Worm (Caenorhabditis elegans) whole organism, young adult: ENCODE data around the gene ugt-60.
A peak's percentile ranks its signal among the peaks of the same experiment; 100 is the strongest.

Experiments used
- B0019.2 ChIP-seq: fragments of 200-800 bp; sonication (Bioruptor generic); conservative IDR thresholded peaks from 2 replicates; pipeline ENCODE4 v1.3.6; 2022; ENCODE audit warnings: missing genetic modification reagents, missing genetic modification characterization, missing compliant biosample characterization
- B0261.1 ChIP-seq: sonication (generic microtip); optimal IDR thresholded peaks from 2 replicates; lab custom pipeline; 2016; ENCODE audit warnings: mild to moderate bottlenecking, missing genetic modification characterization, moderate library complexity, missing compliant biosample characterization
- B0336.3 ChIP-seq: fragments of 200-800 bp; sonication (Bioruptor generic); IDR thresholded peaks from 2 replicates; pipeline ENCODE4 v1.3.6; 2022; ENCODE audit warnings: missing genetic modification characterization, missing compliant biosample characterization
- C17E4.6 ChIP-seq: fragments of 200-800 bp; sonication (Bioruptor generic); IDR thresholded peaks from 2 replicates; pipeline ENCODE4 v1.3.6; 2022; ENCODE audit warnings: missing genetic modification reagents, missing genetic modification characterization, missing compliant biosample characterization
- D2030.7 ChIP-seq: fragments of 200-800 bp; sonication (Bioruptor generic); IDR thresholded peaks from 2 replicates; pipeline ENCODE4 v1.3.6; 2022; ENCODE audit warnings: missing genetic modification reagents, missing genetic modification characterization, missing compliant biosample characterization
- F10E7.11 ChIP-seq: sonication (generic microtip); optimal IDR thresholded peaks from 2 replicates; lab custom pipeline; 2017; ENCODE audit warnings: mild to moderate bottlenecking, missing genetic modification characterization, moderate library complexity, missing compliant biosample characterization
- F49E8.2 ChIP-seq: sonication (generic microtip); optimal IDR thresholded peaks from 3 replicates; lab custom pipeline; 2017; ENCODE audit warnings: missing genetic modification characterization, mild to moderate bottlenecking, missing compliant biosample characterization, antibody characterized with exemption, moderate library complexity; ENCODE audit not compliant: insufficient read depth
- F52B5.7 ChIP-seq: sonication (generic microtip); optimal IDR thresholded peaks from 2 replicates; lab custom pipeline; 2016; ENCODE audit warnings: mild to moderate bottlenecking, missing genetic modification characterization, missing compliant biosample characterization
- T07F8.4 ChIP-seq: sonication (generic microtip); optimal IDR thresholded peaks from 2 replicates; lab custom pipeline; 2016; ENCODE audit warnings: mild to moderate bottlenecking, missing genetic modification characterization, moderate library complexity, missing compliant biosample characterization
- Y56A3A.18 ChIP-seq: fragments of 200-800 bp; sonication (Bioruptor generic); IDR thresholded peaks from 2 replicates; pipeline ENCODE4 v1.3.6; 2022; ENCODE audit warnings: missing genetic modification reagents, missing genetic modification characterization, missing compliant biosample characterization
- Y79H2A.3 ChIP-seq: fragments of 200-800 bp; sonication (Bioruptor generic); conservative IDR thresholded peaks from 2 replicates; pipeline ENCODE4 v1.3.6; 2022; ENCODE audit warnings: missing genetic modification reagents, missing genetic modification characterization, missing compliant biosample characterization
- ZK185.1 ChIP-seq: sonication (generic microtip); optimal IDR thresholded peaks from 2 replicates; lab custom pipeline; 2016; ENCODE audit warnings: mild to moderate bottlenecking, missing genetic modification characterization, missing compliant biosample characterization; ENCODE audit not compliant: poor library complexity, severe bottlenecking
- atf-7 ChIP-seq: sonication (generic microtip); optimal IDR thresholded peaks from 2 replicates; lab custom pipeline; 2017; ENCODE audit warnings: mild to moderate bottlenecking, missing genetic modification characterization, missing compliant biosample characterization
- athp-1 ChIP-seq: sonication (generic microtip); optimal IDR thresholded peaks from 2 replicates; lab custom pipeline; 2017; ENCODE audit warnings: mild to moderate bottlenecking, missing genetic modification characterization, missing compliant biosample characterization
- attf-5 ChIP-seq: fragments of 200-800 bp; sonication (Bioruptor generic); optimal IDR thresholded peaks from 2 replicates; lab custom pipeline; 2018; ENCODE audit warnings: mild to moderate bottlenecking, missing genetic modification characterization, missing compliant biosample characterization
- attf-6 ChIP-seq: fragments of 200-800 bp; sonication (Bioruptor generic); IDR thresholded peaks from 2 replicates; pipeline ENCODE4 v1.3.6; 2022; ENCODE audit warnings: missing genetic modification reagents, missing genetic modification characterization, missing compliant biosample characterization
- ccch-3 ChIP-seq: fragments of 200-800 bp; sonication (Bioruptor generic); optimal IDR thresholded peaks from 2 replicates; lab custom pipeline; 2018; ENCODE audit warnings: mild to moderate bottlenecking, missing genetic modification characterization, missing compliant biosample characterization
- cebp-2 ChIP-seq: fragments of 200-800 bp; sonication (Bioruptor generic); IDR thresholded peaks from 2 replicates; pipeline ENCODE4 v1.3.6; 2022; ENCODE audit warnings: missing genetic modification characterization, missing compliant biosample characterization
- dpff-1 ChIP-seq: sonication (generic microtip); optimal IDR thresholded peaks from 2 replicates; lab custom pipeline; 2017; ENCODE audit warnings: mild to moderate bottlenecking, missing genetic modification characterization, missing compliant biosample characterization
- egl-18 ChIP-seq: fragments of 200-800 bp; sonication (Bioruptor generic); IDR thresholded peaks from 2 replicates; pipeline ENCODE4 v1.3.6; 2022; ENCODE audit warnings: missing genetic modification reagents, missing genetic modification characterization, missing compliant biosample characterization
- ets-4 ChIP-seq: fragments of 200-800 bp; sonication (Bioruptor generic); optimal IDR thresholded peaks from 2 replicates; lab custom pipeline; 2018; ENCODE audit warnings: mild to moderate bottlenecking, missing genetic modification characterization, missing compliant biosample characterization
- hlh-12 ChIP-seq: sonication (generic microtip); optimal IDR thresholded peaks from 2 replicates; lab custom pipeline; 2016; ENCODE audit warnings: missing genetic modification characterization, missing compliant biosample characterization
- hlh-26 ChIP-seq: fragments of 200-800 bp; sonication (Bioruptor generic); conservative IDR thresholded peaks from 2 replicates; pipeline ENCODE4 v1.3.6; 2022; ENCODE audit warnings: missing genetic modification reagents, missing genetic modification characterization, missing compliant biosample characterization
- hmg-1.2 ChIP-seq: fragments of 200-800 bp; sonication (Bioruptor generic); IDR thresholded peaks from 2 replicates; pipeline ENCODE4 v1.3.6; 2022; ENCODE audit warnings: missing genetic modification reagents, missing genetic modification characterization, missing compliant biosample characterization
- hrde-1 ChIP-seq: sonication (generic microtip); optimal IDR thresholded peaks from 2 replicates; lab custom pipeline; 2016; ENCODE audit warnings: missing genetic modification characterization, mild to moderate bottlenecking, missing compliant biosample characterization, moderate library complexity, missing genotype, missing genetic modification reagents, borderline replicate concordance
- lag-1 ChIP-seq: fragments of 200-800 bp; sonication (Bioruptor generic); IDR thresholded peaks from 2 replicates; pipeline ENCODE4 v1.3.6; 2022; ENCODE audit warnings: missing genetic modification reagents, missing genetic modification characterization, missing compliant biosample characterization
- lin-26 ChIP-seq: fragments of 200-800 bp; sonication (Bioruptor generic); IDR thresholded peaks from 2 replicates; pipeline ENCODE4 v1.3.6; 2022; ENCODE audit warnings: missing genetic modification reagents, missing genetic modification characterization, missing compliant biosample characterization
- lin-40 ChIP-seq: sonication (generic microtip); optimal IDR thresholded peaks from 2 replicates; lab custom pipeline; 2016; ENCODE audit warnings: missing genetic modification characterization, mild to moderate bottlenecking, missing compliant biosample characterization, missing genotype, missing genetic modification reagents
- lsl-1 ChIP-seq: fragments of 200-800 bp; sonication (Bioruptor generic); optimal IDR thresholded peaks from 2 replicates; lab custom pipeline; 2018; ENCODE audit warnings: mild to moderate bottlenecking, missing genetic modification characterization, moderate library complexity, missing compliant biosample characterization
- madf-3 ChIP-seq: fragments of 200-800 bp; sonication (Bioruptor generic); IDR thresholded peaks from 2 replicates; pipeline ENCODE4 v1.3.6; 2022; ENCODE audit warnings: missing genetic modification reagents, missing genetic modification characterization, missing compliant biosample characterization
- madf-8 ChIP-seq: fragments of 200-800 bp; sonication (Bioruptor generic); conservative IDR thresholded peaks from 2 replicates; pipeline ENCODE4 v1.3.6; 2022; ENCODE audit warnings: missing genetic modification reagents, missing genetic modification characterization, missing compliant biosample characterization
- mcd-1 ChIP-seq: fragments of 200-800 bp; sonication (Bioruptor generic); IDR thresholded peaks from 2 replicates; pipeline ENCODE4 v1.3.6; 2022; ENCODE audit warnings: missing genetic modification reagents, missing genetic modification characterization, missing compliant biosample characterization
- mel-28 ChIP-seq: sonication (generic microtip); optimal IDR thresholded peaks from 2 replicates; lab custom pipeline; 2016; ENCODE audit warnings: borderline replicate concordance, mild to moderate bottlenecking, missing genetic modification characterization, missing compliant biosample characterization
- mxl-1 ChIP-seq: sonication (generic microtip); optimal IDR thresholded peaks from 2 replicates; lab custom pipeline; 2016; ENCODE audit warnings: missing genetic modification characterization, missing compliant biosample characterization
- nfya-2 ChIP-seq: fragments of 200-800 bp; sonication (Bioruptor generic); IDR thresholded peaks from 2 replicates; pipeline ENCODE4 v1.3.6; 2022; ENCODE audit warnings: missing genetic modification reagents, missing genetic modification characterization, missing compliant biosample characterization
- nhr-179 ChIP-seq: sonication (generic microtip); optimal IDR thresholded peaks from 2 replicates; lab custom pipeline; 2016; ENCODE audit warnings: mild to moderate bottlenecking, missing genetic modification characterization, missing compliant biosample characterization
- nhr-80 ChIP-seq: sonication (generic microtip); optimal IDR thresholded peaks from 2 replicates; lab custom pipeline; 2016; ENCODE audit warnings: missing genetic modification characterization, missing compliant biosample characterization
- nhr-90 ChIP-seq: sonication (generic microtip); optimal IDR thresholded peaks from 2 replicates; lab custom pipeline; 2016; ENCODE audit warnings: missing genotype, mild to moderate bottlenecking, missing genetic modification characterization, missing compliant biosample characterization
- rpc-1 ChIP-seq, 2 experiments: fragments of 150-350 bp in 1 of 2; sonication (generic microtip) in 1 of 2; optimal IDR thresholded peaks; 2 replicates each; lab custom pipeline; 2014 to 2018; ENCODE audit warnings: missing biosample characterization in 1 of 2, missing genetic modification characterization in 1 of 2, missing genetic modification reagents in 1 of 2, missing genotype in 1 of 2
- snpc-1.1 ChIP-seq: sonication (generic microtip); optimal IDR thresholded peaks from 2 replicates; lab custom pipeline; 2017; ENCODE audit warnings: missing genetic modification characterization, mild to moderate bottlenecking, missing compliant biosample characterization, antibody characterized with exemption, moderate library complexity, missing genotype, missing genetic modification reagents; ENCODE audit not compliant: insufficient read depth
- snpc-3.4 ChIP-seq: sonication (generic microtip); optimal IDR thresholded peaks from 2 replicates; lab custom pipeline; 2017; ENCODE audit warnings: missing genetic modification characterization, mild to moderate bottlenecking, missing compliant biosample characterization, antibody characterized with exemption, moderate library complexity, missing genotype, missing genetic modification reagents
- somi-1 ChIP-seq: fragments of 200-800 bp; sonication (Bioruptor generic); optimal IDR thresholded peaks from 2 replicates; lab custom pipeline; 2018; ENCODE audit warnings: mild to moderate bottlenecking, missing genetic modification characterization, missing compliant biosample characterization
- sptf-2 ChIP-seq: fragments of 200-800 bp; sonication (Bioruptor generic); optimal IDR thresholded peaks from 2 replicates; lab custom pipeline; 2018; ENCODE audit warnings: mild to moderate bottlenecking, missing genetic modification characterization, missing compliant biosample characterization
- tbp1 ChIP-seq: fragments of 200-800 bp; sonication (Bioruptor generic); optimal IDR thresholded peaks from 2 replicates; lab custom pipeline; 2018; ENCODE audit warnings: mild to moderate bottlenecking, missing genetic modification characterization, missing compliant biosample characterization
- tlf-1 ChIP-seq: fragments of 200-800 bp; sonication (Bioruptor generic); optimal IDR thresholded peaks from 2 replicates; lab custom pipeline; 2018; ENCODE audit warnings: mild to moderate bottlenecking, missing genetic modification characterization, missing compliant biosample characterization
- unc-130 ChIP-seq: sonication (generic microtip); optimal IDR thresholded peaks from 2 replicates; lab custom pipeline; 2016; ENCODE audit warnings: missing genetic modification reagents, missing genetic modification characterization, missing compliant biosample characterization

ugt-60 gene

ce11 chrIII:9720191-9720590 lies 41.3 kb upstream of the ugt-60 start, which contains the start of gene ncx-7:
TSS of gene ncx-7 (minus strand) at chrIII:9720291.
- TF ChIP-seq nhr-80 (tag; lab: Kevin White, UChicago) (peak; percentile 33), mxl-1 (tag; lab: Kevin White, UChicago) (no peak), nhr-179 (no peak)

DNA sequence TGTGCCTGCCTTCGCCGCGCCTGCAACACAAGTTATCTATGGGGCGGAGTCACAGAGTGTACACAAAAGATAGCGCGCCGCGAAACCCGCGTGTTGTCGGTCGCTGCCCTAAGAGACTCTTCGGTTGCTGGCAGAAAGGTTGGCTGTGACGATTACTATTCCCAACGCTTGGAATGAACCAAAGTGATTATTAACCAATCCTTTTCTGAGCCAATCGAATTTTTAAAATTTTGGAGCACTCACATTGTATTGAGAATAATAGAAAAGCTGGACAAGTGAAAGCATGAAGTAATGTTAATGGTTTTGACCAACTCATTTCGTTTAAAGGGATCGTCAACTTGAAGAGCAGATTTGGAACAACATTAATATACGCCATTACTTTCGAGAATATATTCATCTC lies 38.4 kb upstream of the ugt-60 start:
- TF ChIP-seq D2030.7 (GFP tag; lab: Robert Waterston, UW) (peak; percentile 87), atf-7 (tag; lab: Kevin White, UChicago) (peak; percentile 19), B0261.1 (tag; lab: Kevin White, UChicago) (no peak), ccch-3 (GFP tag; lab: Kevin White, UChicago) (no peak), T07F8.4 (tag; lab: Kevin White, UChicago) (no peak), B0019.2 (no peak), nhr-90 (no peak), attf-5 (GFP tag; lab: Kevin White, UChicago) (no peak), ets-4 (GFP tag; lab: Kevin White, UChicago) (no peak), tlf-1 (GFP tag; lab: Kevin White, UChicago) (peak; percentile 38), egl-18 (GFP tag; lab: Robert Waterston, UW) (no peak), sptf-2 (GFP tag; lab: Kevin White, UChicago) (no peak), lag-1 (GFP tag; lab: Robert Waterston, UW) (no peak), hlh-12 (tag; lab: Kevin White, UChicago) (no peak), madf-3 (GFP tag; lab: Robert Waterston, UW) (no peak), unc-130 (GFP tag; lab: Kevin White, UChicago) (no peak), C17E4.6 (GFP tag; lab: Robert Waterston, UW) (peak; percentile 55; the same call in 1 of the 2 replicates), ZK185.1 (peak; percentile 72), mcd-1 (peak; percentile 76), F10E7.11 (tag; lab: Kevin White, UChicago) (peak; percentile 17), Y56A3A.18 (GFP tag; lab: Robert Waterston, UW) (peak; percentile 78; the same call in 1 of the 2 replicates), rpc-1 (optimal IDR thresholded peaks at IDR 0.05; lab: Kevin White, UChicago) (no peak), rpc-1 (tag; optimal IDR thresholded peaks at IDR 0.05; lab: Kevin White, UChicago) (peak; percentile 7), hmg-1.2 (GFP tag; lab: Robert Waterston, UW) (peak; percentile 98), mxl-1 (tag; lab: Kevin White, UChicago) (no peak), athp-1 (tag; lab: Kevin White, UChicago) (no peak), nfya-2 (no peak), attf-6 (GFP tag; lab: Robert Waterston, UW) (peak; percentile 87), madf-8 (GFP tag; lab: Robert Waterston, UW) (peak; percentile 37; the same call in 1 of the 2 replicates), hlh-26 (GFP tag; lab: Robert Waterston, UW) (no peak), cebp-2 (GFP tag; lab: Robert Waterston, UW) (no peak), tbp1 (GFP tag; lab: Kevin White, UChicago) (peak; percentile 81), mel-28 (no peak), dpff-1 (tag; lab: Kevin White, UChicago) (no peak), B0336.3 (peak; percentile 87), snpc-1.1 (tag; lab: Kevin White, UChicago) (peak; percentile 99), F49E8.2 (tag; lab: Kevin White, UChicago) (peak; percentile 67), F52B5.7 (tag; lab: Kevin White, UChicago) (no peak), somi-1 (GFP tag; lab: Kevin White, UChicago) (no peak), Y79H2A.3 (0 out of 2 replicates have a peak, but pooled peaks have one; percentile 26), hrde-1 (tag; lab: Kevin White, UChicago) (peak; percentile 23), snpc-3.4 (tag; lab: Kevin White, UChicago) (peak; percentile 97), lsl-1 (peak; percentile 77), lin-26 (GFP tag; lab: Robert Waterston, UW) (no peak), lin-40 (tag; lab: Kevin White, UChicago) (peak; percentile 66)
